Worm (Caenorhabditis elegans): ENCODE measurements around the gene F45H10.2.

DNA sequence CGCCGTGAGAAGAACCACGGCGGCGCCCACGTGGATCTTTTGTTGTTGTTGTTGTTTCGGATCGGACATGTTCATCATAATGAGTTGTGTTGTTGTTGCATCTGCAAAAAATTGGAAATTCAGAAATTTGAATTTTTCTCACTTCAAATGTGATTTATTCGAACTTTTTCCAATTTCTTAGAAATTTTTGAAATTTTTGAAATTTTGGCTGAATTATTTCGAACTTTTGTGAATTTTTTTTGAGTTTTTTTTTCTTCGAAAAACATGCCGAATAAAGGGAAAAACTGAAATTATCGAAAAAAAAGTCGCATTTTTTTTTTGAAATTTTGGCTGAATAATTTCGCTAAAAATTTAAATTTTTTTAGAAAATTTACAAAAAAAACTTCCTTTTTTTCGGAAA lies 38.3 kb upstream of the F45H10.2 start, which contains the start of gene snx-14:
- no peak for TF ChIP-seq ceh-82 (tag; optimal IDR thresholded peaks at IDR 0.05)
- no peak for TF ChIP-seq elt-3 (tag; optimal IDR thresholded peaks at IDR 0.05)

Measured in whole organism, L2 larva.